Worm (Caenorhabditis elegans) whole organism, L1 larva: ENCODE data around the gene ZC239.14.

ENCODE experiments used
- dsc-1 ChIP-seq: sonication (generic microtip); optimal IDR thresholded peaks from 2 replicates; lab custom pipeline; 2016; ENCODE audit warnings: mild to moderate bottlenecking, missing genetic modification characterization, missing compliant biosample characterization
- efl-1 ChIP-seq, 4 experiments: fragments of 150-350 bp; optimal IDR thresholded peaks in 3 of 4; peaks in 1 of 4; 1 replicate in 1 of 4; 2 replicates in 3 of 4; lab custom pipeline; 2014; ENCODE audit warnings: missing biosample characterization in 2 of 4, missing genetic modification characterization in 2 of 4, missing genetic modification reagents in 2 of 4
- lin-15B ChIP-seq: fragments of 150-350 bp; sonication (generic microtip); optimal IDR thresholded peaks from 3 replicates; lab custom pipeline; 2014; ENCODE audit warnings: missing biosample characterization, missing genetic modification characterization
- mep-1 ChIP-seq: fragments of 150-350 bp; optimal IDR thresholded peaks from 2 replicates; lab custom pipeline; 2014; ENCODE audit warnings: missing biosample characterization, missing genetic modification characterization
- snpc-4 ChIP-seq: fragments of 150-350 bp; optimal IDR thresholded peaks from 2 replicates; lab custom pipeline; 2014; ENCODE audit warnings: missing biosample characterization, missing genetic modification characterization
- sox-4 ChIP-seq: sonication (generic microtip); optimal IDR thresholded peaks from 2 replicates; lab custom pipeline; 2016; ENCODE audit warnings: missing genetic modification characterization, missing compliant biosample characterization
- sptf-1 ChIP-seq: fragments of 150-350 bp; optimal IDR thresholded peaks from 2 replicates; lab custom pipeline; 2014; ENCODE audit warnings: missing biosample characterization, missing genetic modification characterization
- unc-130 ChIP-seq: fragments of 150-350 bp; optimal IDR thresholded peaks from 2 replicates; lab custom pipeline; 2017; ENCODE audit warnings: missing biosample characterization, missing genetic modification characterization, inconsistent platforms
- unc-86 ChIP-seq: sonication (generic microtip); optimal IDR thresholded peaks from 2 replicates; lab custom pipeline; 2016; ENCODE audit warnings: missing genetic modification characterization, missing compliant biosample characterization
- ztf-4 ChIP-seq: fragments of 150-350 bp; optimal IDR thresholded peaks from 2 replicates; lab custom pipeline; 2014; ENCODE audit warnings: missing biosample characterization, missing genetic modification characterization

ce11 chrII:3202519-3202918 is 19.3 kb downstream of the ZC239.14 start, which contains the start of gene sri-53:
- TF ChIP-seq efl-1 (optimal IDR thresholded peaks at IDR 0.05; lab: Kevin White, UChicago) (no peak), efl-1 (GFP tag; optimal IDR thresholded peaks at IDR 0.05 in 1 of 2; lab: Kevin White, UChicago) (no peak), snpc-4 (tag; lab: Kevin White, UChicago) (no peak), ztf-4 (tag; lab: Kevin White, UChicago) (no peak), lin-15B (tag; lab: Kevin White, UChicago) (no peak), sptf-1 (tag; lab: Kevin White, UChicago) (no peak), unc-86 (tag; lab: Kevin White, UChicago) (no peak), mep-1 (no peak), dsc-1 (tag; lab: Kevin White, UChicago) (no peak), sox-4 (tag; lab: Kevin White, UChicago) (no peak), unc-130 (tag; lab: Kevin White, UChicago) (no peak)
